Fruit fly (Drosophila melanogaster) whole organism, embryonic: ENCODE measurements around the gene CG32573.

Experiments used
- Adf1 ChIP-seq: fragments of 200-800 bp; sonication (Bioruptor generic); IDR thresholded peaks from 2 replicates; pipeline ENCODE4 v1.3.6; 2022; ENCODE audit warnings: missing biosample characterization, missing genetic modification characterization
- Aef1 ChIP-seq: fragments of 200-800 bp; sonication (Bioruptor generic); IDR thresholded peaks from 3 replicates; pipeline ENCODE4 v1.3.6; 2022; ENCODE audit warnings: missing biosample characterization, missing genetic modification characterization
- CG10979 ChIP-seq: fragments of 200-800 bp; sonication (Bioruptor generic); optimal IDR thresholded peaks from 2 replicates; lab custom pipeline; 2018; ENCODE audit warnings: missing biosample characterization, mild to moderate bottlenecking, missing genetic modification characterization, moderate library complexity
- CG12942 ChIP-seq: fragments of 200-800 bp; sonication (Bioruptor generic); optimal IDR thresholded peaks from 3 replicates; lab custom pipeline; 2016; ENCODE audit warnings: missing biosample characterization, missing genetic modification characterization
- CG18599 ChIP-seq: fragments of 200-800 bp; sonication (Bioruptor generic); optimal IDR thresholded peaks from 3 replicates; lab custom pipeline; 2017; ENCODE audit warnings: missing biosample characterization, missing genetic modification characterization, mild to moderate bottlenecking, moderate library complexity, missing genetic modification reagents
- CG2120 ChIP-seq: fragments of 200-800 bp; sonication (Bioruptor generic); optimal IDR thresholded peaks from 3 replicates; lab custom pipeline; 2016; ENCODE audit warnings: missing biosample characterization, missing genetic modification characterization
- CG2712 ChIP-seq: fragments of 200-800 bp; optimal IDR thresholded peaks from 3 replicates; lab custom pipeline; 2019; ENCODE audit warnings: missing biosample characterization, mild to moderate bottlenecking, missing genetic modification characterization, moderate library complexity
- CG2889 ChIP-seq: fragments of 200-800 bp; sonication (Bioruptor generic); IDR thresholded peaks from 3 replicates; pipeline ENCODE4 v1.3.6; 2022; ENCODE audit warnings: missing biosample characterization, missing genetic modification characterization
- CG3281 ChIP-seq: fragments of 200-800 bp; sonication (Bioruptor generic); optimal IDR thresholded peaks from 3 replicates; lab custom pipeline; 2017; ENCODE audit warnings: missing biosample characterization, mild to moderate bottlenecking, missing genetic modification characterization
- CG34224 ChIP-seq: fragments of 200-800 bp; sonication (Bioruptor generic); IDR thresholded peaks from 3 replicates; pipeline ENCODE4 v1.3.6; 2022; ENCODE audit warnings: missing biosample characterization, missing genetic modification characterization; ENCODE audit not compliant: partially characterized antibody
- CG6175 ChIP-seq: fragments of 200-800 bp; sonication (Bioruptor generic); IDR thresholded peaks from 3 replicates; pipeline ENCODE4 v1.3.6; 2022; ENCODE audit warnings: missing biosample characterization, missing genetic modification characterization
- CG7556 ChIP-seq: fragments of 200-800 bp; sonication (Bioruptor generic); optimal IDR thresholded peaks from 2 replicates; lab custom pipeline; 2017; ENCODE audit warnings: missing biosample characterization, mild to moderate bottlenecking, missing genetic modification characterization
- CG8924 ChIP-seq: fragments of 200-800 bp; optimal IDR thresholded peaks from 3 replicates; lab custom pipeline; 2019; ENCODE audit warnings: missing biosample characterization, mild to moderate bottlenecking, missing genetic modification characterization, moderate library complexity
- CG9817 ChIP-seq: fragments of 200-800 bp; sonication (Bioruptor generic); optimal IDR thresholded peaks from 2 replicates; lab custom pipeline; 2018; ENCODE audit warnings: missing biosample characterization, mild to moderate bottlenecking, missing genetic modification characterization, moderate library complexity
- CHES-1-like ChIP-seq: fragments of 200-800 bp; sonication (Bioruptor generic); optimal IDR thresholded peaks from 2 replicates; lab custom pipeline; 2016; ENCODE audit warnings: missing biosample characterization, missing genetic modification characterization
- CoRest ChIP-seq: fragments of 200-800 bp; sonication (Bioruptor generic); optimal IDR thresholded peaks from 3 replicates; lab custom pipeline; 2018; ENCODE audit warnings: missing biosample characterization, mild to moderate bottlenecking, missing genetic modification characterization, moderate library complexity
- Dip3 ChIP-seq: fragments of 200-800 bp; sonication (Bioruptor generic); optimal IDR thresholded peaks from 3 replicates; lab custom pipeline; 2016; ENCODE audit warnings: missing biosample characterization, missing genetic modification characterization
- HLHmδ ChIP-seq: fragments of 200-800 bp; sonication (Bioruptor generic); optimal IDR thresholded peaks from 2 replicates; lab custom pipeline; 2018; ENCODE audit warnings: missing biosample characterization, mild to moderate bottlenecking, missing genetic modification characterization, moderate library complexity
- Hmr ChIP-seq: fragments of 200-800 bp; sonication (Bioruptor generic); optimal IDR thresholded peaks from 3 replicates; lab custom pipeline; 2017; ENCODE audit warnings: mild to moderate bottlenecking, missing biosample characterization, missing genetic modification reagents, missing genetic modification characterization
- Hr51 ChIP-seq, 2 experiments: fragments of 200-800 bp; sonication (Bioruptor generic); optimal IDR thresholded peaks; 2 replicates in 1 of 2; 3 replicates in 1 of 2; lab custom pipeline; 2016 to 2018; ENCODE audit warnings: missing biosample characterization in 2 of 2, missing genetic modification characterization in 2 of 2, mild to moderate bottlenecking in 1 of 2, moderate library complexity in 1 of 2
- Med ChIP-seq: fragments of 200-800 bp; sonication (Bioruptor generic); peaks from one replicate; lab custom pipeline; 2016; ENCODE audit warnings: missing biosample characterization, missing genetic modification characterization, mild to moderate bottlenecking, inconsistent platforms, moderate library complexity
- Mes4 ChIP-seq: fragments of 200-800 bp; sonication (Bioruptor generic); optimal IDR thresholded peaks from 2 replicates; lab custom pipeline; 2016; ENCODE audit warnings: missing biosample characterization, missing genetic modification characterization
- NFAT ChIP-seq: fragments of 200-800 bp; sonication (Bioruptor generic); IDR thresholded peaks from 2 replicates; pipeline ENCODE4 v1.3.6; 2022; ENCODE audit warnings: missing biosample characterization, missing genetic modification characterization
- PHDP ChIP-seq: fragments of 200-800 bp; sonication (Bioruptor generic); optimal IDR thresholded peaks from 3 replicates; lab custom pipeline; 2018; ENCODE audit warnings: missing biosample characterization, mild to moderate bottlenecking, missing genetic modification characterization, moderate library complexity
- Ptx1 ChIP-seq: fragments of 200-800 bp; sonication (Bioruptor generic); IDR thresholded peaks from 2 replicates; pipeline ENCODE4 v1.3.6; 2022; ENCODE audit warnings: missing biosample characterization, missing genetic modification characterization
- Ssrp ChIP-seq: fragments of 200-800 bp; sonication (Bioruptor generic); optimal IDR thresholded peaks from 2 replicates; lab custom pipeline; 2018; ENCODE audit warnings: missing biosample characterization, mild to moderate bottlenecking, missing genetic modification characterization, moderate library complexity
- Xbp1 ChIP-seq: fragments of 200-800 bp; sonication (Bioruptor generic); optimal IDR thresholded peaks from 3 replicates; lab custom pipeline; 2016; ENCODE audit warnings: missing biosample characterization, mild to moderate bottlenecking, missing genetic modification characterization
- az2 ChIP-seq: fragments of 200-800 bp; sonication (Bioruptor generic); optimal IDR thresholded peaks from 3 replicates; lab custom pipeline; 2016; ENCODE audit warnings: missing biosample characterization, missing genetic modification characterization
- bsh ChIP-seq, 2 experiments: fragments of 200-800 bp; sonication (Bioruptor generic); optimal IDR thresholded peaks; 2 replicates each; lab custom pipeline; 2017 to 2018; ENCODE audit warnings: mild to moderate bottlenecking in 2 of 2, missing biosample characterization in 2 of 2, missing genetic modification characterization in 2 of 2, moderate library complexity in 1 of 2
- chinmo ChIP-seq: fragments of 200-800 bp; sonication (Bioruptor generic); IDR thresholded peaks from 4 replicates; pipeline ENCODE4 v1.3.6; 2022; ENCODE audit warnings: missing biosample characterization, missing genetic modification characterization; ENCODE audit not compliant: partially characterized antibody
- dpn ChIP-seq, 2 experiments: fragments of 200-800 bp; sonication (Bioruptor generic); optimal IDR thresholded peaks; 3 replicates each; lab custom pipeline; 2016; ENCODE audit warnings: missing biosample characterization in 2 of 2, missing genetic modification characterization in 2 of 2
- gcm2 ChIP-seq: fragments of 200-800 bp; sonication (Bioruptor generic); optimal IDR thresholded peaks from 2 replicates; lab custom pipeline; 2016; ENCODE audit warnings: missing biosample characterization, missing genetic modification characterization
- gem ChIP-seq: fragments of 200-800 bp; sonication (Bioruptor generic); optimal IDR thresholded peaks from 2 replicates; lab custom pipeline; 2019; ENCODE audit warnings: missing biosample characterization, mild to moderate bottlenecking, missing genetic modification characterization, moderate library complexity
- grau ChIP-seq: fragments of 200-800 bp; optimal IDR thresholded peaks from 3 replicates; lab custom pipeline; 2019; ENCODE audit warnings: missing biosample characterization, mild to moderate bottlenecking, missing genetic modification characterization, moderate library complexity
- ken ChIP-seq: fragments of 200-800 bp; sonication (Bioruptor generic); IDR thresholded peaks from 3 replicates; pipeline ENCODE4 v1.3.6; 2022; ENCODE audit warnings: missing biosample characterization, missing genetic modification characterization
- maf-S ChIP-seq: fragments of 200-800 bp; sonication (Bioruptor generic); optimal IDR thresholded peaks from 2 replicates; lab custom pipeline; 2016; ENCODE audit warnings: missing biosample characterization, missing genetic modification characterization
- nmo ChIP-seq: fragments of 200-800 bp; sonication (Bioruptor generic); optimal IDR thresholded peaks from 2 replicates; lab custom pipeline; 2018; ENCODE audit warnings: missing biosample characterization, mild to moderate bottlenecking, missing genetic modification characterization, moderate library complexity
- pb ChIP-seq: fragments of 200-800 bp; sonication (Bioruptor generic); optimal IDR thresholded peaks from 3 replicates; lab custom pipeline; 2016; ENCODE audit warnings: missing biosample characterization, missing genetic modification characterization
- phol ChIP-seq: fragments of 200-800 bp; sonication (Bioruptor generic); optimal IDR thresholded peaks from 3 replicates; lab custom pipeline; 2018; ENCODE audit warnings: missing biosample characterization, mild to moderate bottlenecking, missing genetic modification characterization, moderate library complexity
- prd ChIP-seq, 3 experiments: fragments of >200 bp in 2 of 3; fragments of 200-800 bp in 1 of 3; sonication (Bioruptor generic) in 1 of 3; optimal IDR thresholded peaks in 2 of 3; IDR thresholded peaks in 1 of 3; 2 replicates in 2 of 3; 3 replicates in 1 of 3; pipeline versions ENCODE4 v1.3.6 to Lab custom; 2017 to 2022; ENCODE audit warnings: missing biosample characterization in 1 of 3, missing genetic modification characterization in 1 of 3
- row ChIP-seq: fragments of 200-800 bp; sonication (Bioruptor generic); IDR thresholded peaks from 3 replicates; pipeline ENCODE4 v1.3.6; 2022; ENCODE audit warnings: missing biosample characterization, missing genetic modification characterization
- sens ChIP-seq: fragments of 200-800 bp; sonication (Bioruptor generic); peaks from one replicate; lab custom pipeline; 2016; ENCODE audit warnings: missing biosample characterization, missing genetic modification characterization
- slbo ChIP-seq: fragments of 200-800 bp; sonication (Bioruptor generic); IDR thresholded peaks from 2 replicates; pipeline ENCODE4 v1.3.6; 2022; ENCODE audit warnings: missing biosample characterization, missing genetic modification characterization
- sug ChIP-seq: fragments of 200-800 bp; optimal IDR thresholded peaks from 2 replicates; lab custom pipeline; 2019; ENCODE audit warnings: missing biosample characterization, mild to moderate bottlenecking, missing genetic modification characterization, moderate library complexity
- tgo ChIP-seq: fragments of 200-800 bp; sonication (Bioruptor generic); IDR thresholded peaks from 3 replicates; pipeline ENCODE4 v1.3.6; 2022; ENCODE audit warnings: missing biosample characterization, missing genetic modification characterization
- wdn ChIP-seq: fragments of 200-800 bp; sonication (Bioruptor generic); IDR thresholded peaks from 2 replicates; pipeline ENCODE4 v1.3.6; 2022; ENCODE audit warnings: missing biosample characterization, missing genetic modification characterization
- z ChIP-seq: fragments of 200-800 bp; sonication (Bioruptor generic); IDR thresholded peaks from 3 replicates; pipeline ENCODE4 v1.3.6; 2022; ENCODE audit warnings: missing biosample characterization, missing genetic modification characterization

The CG32573 gene

DNA sequence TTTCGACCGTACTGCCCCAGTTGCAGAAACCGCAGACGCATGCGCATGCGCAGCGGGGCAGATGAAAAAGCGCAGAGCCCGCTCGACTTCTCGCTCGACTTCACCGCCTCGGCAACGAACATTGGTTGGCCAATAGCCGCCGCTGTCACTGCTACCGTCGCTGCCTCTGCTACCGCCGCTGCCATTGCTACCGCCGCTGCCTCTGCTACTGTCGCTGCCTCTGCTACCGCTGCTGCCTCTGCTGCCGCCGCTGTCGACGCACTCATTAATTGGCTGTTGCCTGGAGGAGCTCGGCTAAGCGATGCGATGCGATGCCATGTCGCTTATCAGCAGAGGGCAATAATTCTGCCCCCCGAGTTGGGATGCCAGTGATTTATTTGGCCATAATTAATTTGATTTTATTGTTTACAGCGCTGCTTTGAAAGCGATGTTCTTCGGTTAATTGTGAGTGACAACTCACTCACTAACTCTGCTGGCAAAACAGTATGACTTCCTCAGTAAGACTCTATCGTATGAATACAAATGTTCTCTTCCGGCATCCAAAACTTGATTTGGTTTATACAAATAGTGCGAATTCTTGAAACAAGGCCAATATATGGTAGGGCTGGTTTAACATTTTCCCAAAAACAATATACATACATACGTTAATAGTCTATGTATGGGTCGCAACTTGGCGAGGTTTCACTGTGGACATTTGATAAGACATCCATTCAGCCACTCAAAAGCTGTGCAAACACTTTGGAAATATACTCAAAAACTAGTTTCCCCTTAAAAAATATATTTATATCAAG, 19.7 kb downstream of the CG32573 start (continued):
- TF ChIP-seq CoRest (tag; lab: Kevin White, UChicago), result peak; percentile 25
- peak; percentile 65 for TF ChIP-seq gem (tag; lab: Kevin White, UChicago)
- peak; percentile 42 for TF ChIP-seq Xbp1 (GFP tag; lab: Kevin White, UChicago)
- peak; percentile 41 for TF ChIP-seq PHDP (tag; lab: Kevin White, UChicago)
- TF ChIP-seq az2 (GFP tag; lab: Kevin White, UChicago), result peak; percentile 4
- TF ChIP-seq CG2712 (tag; lab: Kevin White, UChicago), result peak; percentile 3
- 0 out of 3 replicates have a peak, but pooled peaks have one; percentile 36 for TF ChIP-seq CG2889 (GFP tag; lab: Robert Waterston, UW)
- TF ChIP-seq slbo, result peak; percentile 54; the same call in 1 of the 2 replicates
- TF ChIP-seq CG7556 (GFP tag; lab: Kevin White, UChicago), result peak; percentile 20
- TF ChIP-seq CG18599 (GFP tag; lab: Kevin White, UChicago), result peak; percentile 50
- peak; percentile 72 for TF ChIP-seq CG2120 (GFP tag; lab: Kevin White, UChicago)
- TF ChIP-seq pb, result no peak
- no peak for TF ChIP-seq HLHmδ (GFP tag; lab: Kevin White, UChicago)
- no peak for TF ChIP-seq CG10979 (tag; lab: Kevin White, UChicago)
- TF ChIP-seq bsh (GFP tag; optimal IDR thresholded peaks at IDR 0.05; lab: Kevin White, UChicago), result peak in 1 of 2 experiments; percentile 20
- TF ChIP-seq CG34224 (GFP tag; lab: Robert Waterston, UW), result 0 out of 3 replicates have a peak, but pooled peaks have one; percentile 12
- TF ChIP-seq NFAT (GFP tag; lab: Robert Waterston, UW), result no peak
- TF ChIP-seq Ptx1 (GFP tag; lab: Robert Waterston, UW), result peak; percentile 45; the same call in 1 of the 2 replicates
- TF ChIP-seq gcm2 (GFP tag; lab: Kevin White, UChicago), result no peak
- peak in 1 of 2 experiments; percentile 48 for TF ChIP-seq dpn (GFP tag; optimal IDR thresholded peaks at IDR 0.05; lab: Kevin White, UChicago)
- TF ChIP-seq Aef1 (GFP tag; lab: Robert Waterston, UW), result no peak
- TF ChIP-seq ken, result 0 out of 3 replicates have a peak, but pooled peaks have one; percentile 10
- TF ChIP-seq sug (tag; lab: Kevin White, UChicago), result peak; percentile 38
- peak; percentile 21 for TF ChIP-seq Hmr (GFP tag; lab: Kevin White, UChicago)
- TF ChIP-seq Dip3, result peak; percentile 8
- no peak for TF ChIP-seq CG12942 (GFP tag; lab: Kevin White, UChicago)
- peak; percentile 8 for TF ChIP-seq CHES-1-like (GFP tag; lab: Kevin White, UChicago)
- peak; percentile 45 for TF ChIP-seq CG3281
- peak; percentile 48; the same call in 1 of the 3 replicates for TF ChIP-seq z
- 0 out of 4 replicates have a peak, but pooled peaks have one; percentile 45 for TF ChIP-seq chinmo (GFP tag; lab: Robert Waterston, UW)
- peak; percentile 97 for TF ChIP-seq Adf1
- TF ChIP-seq row (GFP tag; lab: Robert Waterston, UW), result peak; percentile 66
- no peak for TF ChIP-seq Mes4 (GFP tag; lab: Kevin White, UChicago)
- TF ChIP-seq sens (GFP tag; lab: Kevin White, UChicago), result peak; percentile 60
- peak; percentile 89 for TF ChIP-seq grau (tag; lab: Kevin White, UChicago)
- TF ChIP-seq Ssrp (tag; lab: Kevin White, UChicago), result peak; percentile 17
- peak; percentile 22 for TF ChIP-seq CG9817 (tag; lab: Kevin White, UChicago)
- 0 out of 3 replicates have a peak, but pooled peaks have one; percentile 17 for TF ChIP-seq CG6175 (GFP tag; lab: Robert Waterston, UW)
- no peak for TF ChIP-seq wdn (GFP tag; lab: Robert Waterston, UW)
- TF ChIP-seq prd (optimal IDR thresholded peaks at IDR 0.05; lab: Kevin White, UChicago), result no peak
- TF ChIP-seq prd (GFP tag; IDR thresholded peaks at IDR 0.05; lab: Robert Waterston, UW), result 0 out of 3 replicates have a peak, but pooled peaks have one; percentile 16
- peak; percentile 1 for TF ChIP-seq phol
- TF ChIP-seq CG8924 (tag; lab: Kevin White, UChicago), result peak; percentile 5
- no peak for TF ChIP-seq maf-S (GFP tag; lab: Kevin White, UChicago)
- TF ChIP-seq Med (GFP tag; lab: Kevin White, UChicago), result peak; percentile 87
- TF ChIP-seq tgo (GFP tag; lab: Robert Waterston, UW), result 0 out of 3 replicates have a peak, but pooled peaks have one; percentile 13
- TF ChIP-seq nmo (GFP tag; lab: Kevin White, UChicago), result peak; percentile 26
- peak in 1 of 2 experiments; percentile 49 for TF ChIP-seq Hr51 (GFP tag; optimal IDR thresholded peaks at IDR 0.05; lab: Kevin White, UChicago)
